Worm (Caenorhabditis elegans): ENCODE data around the gene C04E7.1.

DNA sequence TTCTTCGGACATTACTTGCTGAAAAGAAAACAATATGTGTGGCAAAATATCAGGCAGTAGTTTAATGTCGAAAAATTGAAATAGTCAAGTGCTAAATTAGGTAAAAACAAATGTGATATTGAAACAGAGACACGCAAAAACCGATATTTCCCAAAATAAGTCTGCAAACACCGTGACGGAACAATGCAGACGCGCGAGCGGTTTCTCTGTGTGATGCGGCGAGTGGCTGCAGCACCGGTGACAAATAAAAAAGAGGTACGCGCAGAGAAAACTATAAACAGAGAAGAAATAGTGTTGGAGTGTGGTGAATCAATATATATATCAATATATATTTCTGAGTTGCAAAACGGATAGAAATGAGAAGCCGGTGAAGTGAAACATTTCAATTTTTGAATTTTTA, 24.8 kb downstream of the C04E7.1 start, which contains the start of gene ife-2:
- TF ChIP-seq cog-1 (tag; optimal IDR thresholded peaks at IDR 0.05) (peak; percentile 44), ztf-23 (GFP tag; IDR thresholded peaks at IDR 0.05) (no peak), ref-1 (GFP tag; conservative IDR thresholded peaks at IDR 0.05) (no peak), ztf-29 (GFP tag; IDR thresholded peaks at IDR 0.05) (no peak), med-1 (GFP tag; optimal IDR thresholded peaks at IDR 0.05; ENCODE audit: insufficient read depth) (no peak), flt-1 (GFP tag; IDR thresholded peaks at IDR 0.05) (no peak)

Data from whole organism, midembryonic.